Worm (Caenorhabditis elegans): ENCODE measurements around the gene hint-3.
A peak's percentile ranks its signal among the peaks of the same experiment; 100 is the strongest.

ce11 chrV:7733240-7733765 lies 27.0 kb upstream of the hint-3 start:
- TF ChIP-seq lir-1 (GFP tag; conservative IDR thresholded peaks at IDR 0.05) (no peak), cebp-2 (GFP tag; IDR thresholded peaks at IDR 0.05) (0 out of 2 replicates have a peak, but pooled peaks have one; percentile 77), unc-62 (GFP tag; optimal IDR thresholded peaks at IDR 0.05) (no peak), nfyb-1 (GFP tag; IDR thresholded peaks at IDR 0.05) (peak; percentile 58), ets-4 (GFP tag; optimal IDR thresholded peaks at IDR 0.05) (no peak), mxl-1 (tag; optimal IDR thresholded peaks at IDR 0.05) (peak; percentile 26), sea-2 (GFP tag; IDR thresholded peaks at IDR 0.05) (no peak), aptf-2 (GFP tag; conservative IDR thresholded peaks at IDR 0.05) (no peak), Y79H2A.3 (GFP tag; conservative IDR thresholded peaks at IDR 0.05) (no peak), hrde-1 (tag; optimal IDR thresholded peaks at IDR 0.05; ENCODE audit: borderline replicate concordance) (peak; percentile 38)

Data from whole organism, young adult.